Fruit fly (Drosophila melanogaster): ENCODE measurements around the gene Hsp26.

DNA sequence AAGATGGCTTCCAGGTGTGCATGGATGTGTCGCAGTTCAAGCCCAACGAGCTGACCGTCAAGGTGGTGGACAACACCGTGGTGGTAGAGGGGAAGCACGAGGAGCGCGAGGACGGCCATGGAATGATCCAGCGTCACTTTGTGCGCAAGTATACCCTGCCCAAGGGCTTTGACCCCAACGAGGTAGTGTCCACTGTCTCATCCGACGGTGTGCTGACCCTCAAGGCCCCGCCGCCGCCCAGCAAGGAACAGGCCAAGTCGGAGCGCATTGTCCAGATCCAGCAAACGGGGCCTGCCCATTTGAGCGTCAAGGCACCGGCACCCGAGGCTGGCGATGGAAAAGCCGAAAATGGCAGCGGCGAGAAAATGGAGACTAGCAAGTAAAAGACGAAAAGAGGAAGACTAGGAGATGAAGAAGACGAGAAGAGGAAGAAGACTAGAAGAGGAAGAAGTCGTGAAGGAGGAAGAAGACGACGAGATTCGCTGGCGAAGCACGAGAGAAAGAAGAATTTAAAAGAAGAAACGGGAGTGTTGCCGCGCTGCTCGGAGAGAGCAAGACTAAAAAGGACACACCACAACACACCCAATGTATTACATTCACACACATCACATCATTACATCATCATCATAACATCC, 7.3 kb upstream of the Hsp26 start:
- no peak for TF ChIP-seq psq (optimal IDR thresholded peaks at IDR 0.05)
- no peak for TF ChIP-seq insv (optimal IDR thresholded peaks at IDR 0.05)
- TF ChIP-seq Sin3A (optimal IDR thresholded peaks at IDR 0.05): no peak
- no peak for TF ChIP-seq h (optimal IDR thresholded peaks at IDR 0.05)
- no peak for TF ChIP-seq ttk (optimal IDR thresholded peaks at IDR 0.05)
- TF ChIP-seq Myc (optimal IDR thresholded peaks at IDR 0.05): no peak

All from Kc167 (cell line).